Worm (Caenorhabditis elegans) whole organism, L4/young adult: ENCODE measurements around the gene srd-21.

Experiments
- W03F9.2 ChIP-seq: fragments of 150-350 bp; optimal IDR thresholded peaks from 2 replicates; lab custom pipeline; 2014; ENCODE audit warnings: missing biosample characterization, missing genetic modification characterization
- dao-5 ChIP-seq: sonication (generic microtip); optimal IDR thresholded peaks from 2 replicates; lab custom pipeline; 2016; ENCODE audit warnings: missing genotype, missing genetic modification characterization, moderate library complexity, missing compliant biosample characterization
- him-1 ChIP-seq: sonication (generic microtip); optimal IDR thresholded peaks from 2 replicates; lab custom pipeline; 2016; ENCODE audit warnings: missing genotype, missing genetic modification reagents, missing genetic modification characterization, missing compliant biosample characterization

srd-21 gene

DNA sequence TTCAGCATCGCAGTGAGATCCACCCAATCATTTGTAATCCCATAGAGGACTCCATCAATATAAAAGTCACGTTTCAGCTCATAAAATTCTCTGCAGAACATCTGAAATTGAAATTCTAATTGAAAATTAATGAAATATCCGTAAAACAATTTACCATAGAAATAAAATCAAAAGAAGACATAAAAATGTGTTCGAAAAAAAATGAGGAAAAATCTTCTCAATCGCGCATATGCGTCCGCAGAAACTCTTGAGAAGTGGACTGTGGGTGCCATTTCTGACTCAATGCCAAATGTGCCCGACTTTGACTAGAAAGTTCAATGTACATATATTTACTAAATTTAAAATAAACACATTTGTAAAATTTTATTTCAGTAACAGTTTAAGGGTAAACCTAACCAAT lies 38.8 kb downstream of the srd-21 start, which contains the start of gene F14F8.9:
Gene F14F8.9 (minus strand): TSS at position 101 of the 400 bp plus-strand sequence.
- no peak for TF ChIP-seq him-1 (tag; lab: Kevin White, UChicago)

DNA sequence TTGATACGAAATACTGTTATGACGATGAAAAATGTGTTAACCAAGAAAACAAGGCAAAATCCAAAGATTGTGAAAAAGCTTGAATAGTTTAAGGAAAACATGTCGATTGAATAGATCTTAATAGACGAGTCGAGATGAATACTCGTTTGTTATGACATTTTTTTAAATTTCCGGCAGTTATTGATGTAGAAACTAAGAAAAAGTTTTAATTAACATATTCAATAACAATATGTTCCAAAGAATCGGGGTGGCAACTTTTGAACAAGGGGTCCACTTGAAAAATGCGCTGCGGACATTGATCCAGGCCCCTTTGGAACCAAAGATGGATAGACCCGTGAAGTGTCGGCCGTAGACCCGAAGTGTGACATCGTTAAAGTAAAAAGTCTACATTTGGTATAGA lies 41.5 kb downstream of the srd-21 start, which contains the start of gene str-61:
Gene str-61 (minus strand): TSS at position 101 of the 400 bp plus-strand sequence.
- TF ChIP-seq him-1 (tag; lab: Kevin White, UChicago), result no peak
- no peak for TF ChIP-seq W03F9.2 (tag; lab: Kevin White, UChicago)
- TF ChIP-seq dao-5 (tag; lab: Kevin White, UChicago), result no peak

DNA sequence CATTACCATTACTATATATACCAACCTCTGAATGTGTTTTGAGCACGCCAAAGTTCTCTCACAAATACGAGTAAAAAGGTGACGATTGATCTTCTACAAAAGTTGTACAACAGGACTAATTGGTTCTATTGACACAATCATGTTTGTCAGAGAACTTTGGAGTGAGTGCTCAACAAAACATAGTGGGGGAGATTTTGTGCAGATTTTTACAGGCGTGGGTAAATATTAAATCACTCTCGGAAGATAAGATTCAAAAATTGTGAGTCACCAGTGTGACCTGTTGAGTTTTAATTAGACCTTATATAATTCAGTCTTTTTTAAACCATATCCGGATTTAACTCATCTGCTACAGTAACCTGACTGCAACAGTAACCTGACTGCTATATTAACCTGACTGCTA lies 42.5 kb downstream of the srd-21 start, which contains the start of gene F14F8.8:
Gene F14F8.8 (minus strand): TSS at position 101 of the 400 bp plus-strand sequence.
- TF ChIP-seq dao-5 (tag; lab: Kevin White, UChicago) (no peak), W03F9.2 (tag; lab: Kevin White, UChicago) (no peak), him-1 (tag; lab: Kevin White, UChicago) (no peak)

ce11 chrV:16674399-16674798 lies 44.7 kb downstream of the srd-21 start:
- TF ChIP-seq him-1 (tag; lab: Kevin White, UChicago), result no peak
- no peak for TF ChIP-seq W03F9.2 (tag; lab: Kevin White, UChicago)
- no peak for TF ChIP-seq dao-5 (tag; lab: Kevin White, UChicago)

DNA sequence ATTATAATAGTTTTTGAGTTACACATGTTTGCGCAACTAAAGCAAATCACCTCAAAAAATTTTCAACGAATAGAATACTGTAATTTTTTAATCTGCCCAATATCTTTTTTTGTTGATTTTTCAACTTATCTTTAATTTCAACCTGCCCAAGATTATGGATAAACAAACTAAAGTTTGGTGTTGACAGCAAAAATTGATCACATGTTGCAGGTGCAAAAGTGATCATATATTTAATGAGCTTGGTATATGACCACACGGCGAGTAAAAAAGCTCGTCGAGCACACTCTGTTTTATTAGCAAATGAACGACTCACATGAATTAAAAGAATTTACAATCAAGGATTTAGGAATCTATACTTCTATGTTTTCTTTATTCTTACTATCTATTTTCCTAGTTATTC lies 45.9 kb downstream of the srd-21 start, which contains the start of gene srz-1:
Gene srz-1 (plus strand): TSS at position 301 of the 400 bp plus-strand sequence.
- TF ChIP-seq him-1 (tag; lab: Kevin White, UChicago), result no peak
- no peak for TF ChIP-seq W03F9.2 (tag; lab: Kevin White, UChicago)
- TF ChIP-seq dao-5 (tag; lab: Kevin White, UChicago), result no peak

DNA sequence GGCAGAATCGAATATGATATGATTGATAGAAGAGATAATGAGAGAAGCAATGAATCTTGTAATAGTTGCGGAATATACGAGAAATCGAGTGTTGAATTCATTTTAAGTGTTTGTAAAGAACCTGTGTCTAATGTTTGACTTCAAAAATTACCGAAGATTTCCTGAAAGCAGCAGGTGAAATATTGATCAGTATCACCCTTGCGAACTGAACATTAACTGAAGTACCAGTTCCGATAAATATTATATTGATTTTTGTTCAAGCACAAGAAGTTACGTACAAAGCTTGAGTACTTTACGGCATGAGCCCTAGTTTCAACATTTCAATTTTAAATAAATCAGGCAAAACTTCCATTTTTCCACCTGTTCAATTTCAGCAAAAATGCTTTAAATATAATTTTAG lies 49.5 kb downstream of the srd-21 start, which contains the start of gene srz-103:
Gene srz-103 (minus strand): TSS at position 101 of the 400 bp plus-strand sequence.
- TF ChIP-seq W03F9.2 (tag; lab: Kevin White, UChicago) (no peak), him-1 (tag; lab: Kevin White, UChicago) (no peak), dao-5 (tag; lab: Kevin White, UChicago) (no peak)

DNA sequence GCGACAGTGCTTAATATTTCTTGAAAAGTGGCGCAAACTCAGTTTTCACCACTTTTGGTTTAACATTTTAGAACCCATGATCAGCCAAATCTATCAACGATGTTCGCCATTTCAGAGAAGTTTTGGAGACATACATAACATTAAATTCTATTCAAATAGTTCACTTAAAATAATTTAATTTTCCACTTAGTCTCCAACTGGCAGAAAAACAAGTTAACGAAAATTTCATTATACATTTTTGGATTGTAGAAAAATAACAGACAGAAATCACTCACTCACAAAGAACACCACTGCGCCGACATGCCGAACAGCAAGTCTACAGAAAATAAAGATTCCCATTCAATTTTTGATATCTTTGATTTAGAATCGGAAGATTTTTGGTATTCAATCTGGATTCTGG lies 50.3 kb downstream of the srd-21 start, which contains the start of gene srw-44:
Gene srw-44 (plus strand): TSS at position 301 of the 400 bp plus-strand sequence.
- no peak for TF ChIP-seq W03F9.2 (tag; lab: Kevin White, UChicago)
- TF ChIP-seq him-1 (tag; lab: Kevin White, UChicago), result no peak
- no peak for TF ChIP-seq dao-5 (tag; lab: Kevin White, UChicago)
